Fruit fly (Drosophila melanogaster) whole organism, embryonic: ENCODE measurements around the gene Pp2A-29B.

ENCODE experiments used
- Adf1 ChIP-seq: fragments of 200-800 bp; sonication (Bioruptor generic); IDR thresholded peaks from 2 replicates; pipeline ENCODE4 v1.3.6; 2022; ENCODE audit warnings: missing biosample characterization, missing genetic modification characterization
- CG11696 ChIP-seq: fragments of 200-800 bp; sonication (Bioruptor generic); IDR thresholded peaks from 2 replicates; pipeline ENCODE4 v1.3.6; 2022; ENCODE audit warnings: missing biosample characterization, missing genetic modification characterization
- CG12071 ChIP-seq: fragments of 200-800 bp; sonication (Bioruptor generic); optimal IDR thresholded peaks from 3 replicates; lab custom pipeline; 2018; ENCODE audit warnings: missing biosample characterization, mild to moderate bottlenecking, missing genetic modification characterization
- CG13894 ChIP-seq: fragments of 200-800 bp; sonication (Bioruptor generic); optimal IDR thresholded peaks from 3 replicates; lab custom pipeline; 2018; ENCODE audit warnings: missing biosample characterization, mild to moderate bottlenecking, missing genetic modification characterization, moderate library complexity
- CG14441 ChIP-seq: fragments of 200-800 bp; sonication (Bioruptor generic); IDR thresholded peaks from 2 replicates; pipeline ENCODE4 v1.3.6; 2022; ENCODE audit warnings: missing biosample characterization, missing genetic modification characterization
- CG15479 ChIP-seq: fragments of 200-800 bp; sonication (Bioruptor generic); optimal IDR thresholded peaks from 3 replicates; lab custom pipeline; 2019; ENCODE audit warnings: missing biosample characterization, mild to moderate bottlenecking, missing genetic modification characterization, moderate library complexity
- CG15514 ChIP-seq: fragments of 200-800 bp; sonication (Bioruptor generic); optimal IDR thresholded peaks from 3 replicates; lab custom pipeline; 2017; ENCODE audit warnings: missing biosample characterization, missing genetic modification characterization, mild to moderate bottlenecking, moderate library complexity, missing genetic modification reagents
- CG1602 ChIP-seq: fragments of 200-800 bp; sonication (Bioruptor generic); optimal IDR thresholded peaks from 3 replicates; lab custom pipeline; 2016; ENCODE audit warnings: missing biosample characterization, missing genetic modification characterization
- CG16813 ChIP-seq: fragments of 200-800 bp; sonication (Bioruptor generic); IDR thresholded peaks from 3 replicates; pipeline ENCODE4 v1.3.6; 2022; ENCODE audit warnings: missing biosample characterization, missing genetic modification characterization; ENCODE audit not compliant: partially characterized antibody
- CG16863 ChIP-seq: fragments of 200-800 bp; sonication (Bioruptor generic); optimal IDR thresholded peaks from 3 replicates; lab custom pipeline; 2016; ENCODE audit warnings: missing biosample characterization, missing genetic modification characterization
- CG30020 ChIP-seq: fragments of 200-800 bp; optimal IDR thresholded peaks from 2 replicates; lab custom pipeline; 2019; ENCODE audit warnings: missing biosample characterization, mild to moderate bottlenecking, missing genetic modification characterization, moderate library complexity
- CG32532 ChIP-seq: fragments of 200-800 bp; sonication (Bioruptor generic); IDR thresholded peaks from 2 replicates; pipeline ENCODE4 v1.3.6; 2022; ENCODE audit warnings: missing biosample characterization, missing genetic modification characterization
- CG32767 ChIP-seq: fragments of 200-800 bp; sonication (Bioruptor generic); IDR thresholded peaks from 2 replicates; pipeline ENCODE4 v1.3.6; 2022; ENCODE audit warnings: missing biosample characterization, missing genetic modification characterization
- CG34422 ChIP-seq: fragments of 200-800 bp; sonication (Bioruptor generic); IDR thresholded peaks from 3 replicates; pipeline ENCODE4 v1.3.6; 2022; ENCODE audit warnings: missing biosample characterization, missing genetic modification characterization
- CG3995 ChIP-seq: fragments of 200-800 bp; sonication (Bioruptor generic); optimal IDR thresholded peaks from 3 replicates; lab custom pipeline; 2016; ENCODE audit warnings: missing biosample characterization, missing genetic modification characterization
- CG8290 ChIP-seq, 3 experiments: fragments of 200-800 bp; sonication (Bioruptor generic); optimal IDR thresholded peaks; 2 replicates each; lab custom pipeline; 2016 to 2019; ENCODE audit warnings: missing biosample characterization in 3 of 3, missing genetic modification characterization in 3 of 3, mild to moderate bottlenecking in 2 of 3, moderate library complexity in 1 of 3
- Dip3 ChIP-seq: fragments of 200-800 bp; sonication (Bioruptor generic); optimal IDR thresholded peaks from 3 replicates; lab custom pipeline; 2016; ENCODE audit warnings: missing biosample characterization, missing genetic modification characterization
- Dll ChIP-seq: fragments of 200-800 bp; sonication (Bioruptor generic); IDR thresholded peaks from 4 replicates; pipeline ENCODE4 v1.3.6; 2022; ENCODE audit warnings: missing biosample characterization, missing genetic modification characterization; ENCODE audit not compliant: partially characterized antibody
- Hr51 ChIP-seq, 2 experiments: fragments of 200-800 bp; sonication (Bioruptor generic); optimal IDR thresholded peaks; 2 replicates in 1 of 2; 3 replicates in 1 of 2; lab custom pipeline; 2016 to 2018; ENCODE audit warnings: missing biosample characterization in 2 of 2, missing genetic modification characterization in 2 of 2, mild to moderate bottlenecking in 1 of 2, moderate library complexity in 1 of 2
- Meics ChIP-seq: fragments of 200-800 bp; sonication (Bioruptor generic); optimal IDR thresholded peaks from 2 replicates; lab custom pipeline; 2017; ENCODE audit warnings: missing biosample characterization, mild to moderate bottlenecking, missing genetic modification characterization
- NC2α ChIP-seq: fragments of 200-800 bp; sonication (Bioruptor generic); optimal IDR thresholded peaks from 2 replicates; lab custom pipeline; 2016; ENCODE audit warnings: missing biosample characterization, missing genetic modification characterization
- NC2β ChIP-seq: fragments of 200-800 bp; sonication (Bioruptor generic); optimal IDR thresholded peaks from 2 replicates; lab custom pipeline; 2016; ENCODE audit warnings: missing biosample characterization, missing genetic modification characterization
- NFAT ChIP-seq: fragments of 200-800 bp; sonication (Bioruptor generic); IDR thresholded peaks from 2 replicates; pipeline ENCODE4 v1.3.6; 2022; ENCODE audit warnings: missing biosample characterization, missing genetic modification characterization
- Optix ChIP-seq: fragments of 200-800 bp; sonication (Bioruptor generic); IDR thresholded peaks from 3 replicates; pipeline ENCODE4 v1.3.6; 2022; ENCODE audit warnings: missing biosample characterization, missing genetic modification characterization
- Rfx ChIP-seq: fragments of 200-800 bp; sonication (Bioruptor generic); IDR thresholded peaks from 2 replicates; pipeline ENCODE4 v1.3.6; 2022; ENCODE audit warnings: missing biosample characterization, missing genetic modification characterization
- Sin3A ChIP-seq: fragments of >200 bp; optimal IDR thresholded peaks from 2 replicates; lab custom pipeline; 2018
- Six4 ChIP-seq: fragments of 200-800 bp; sonication (Bioruptor generic); optimal IDR thresholded peaks from 2 replicates; lab custom pipeline; 2016; ENCODE audit warnings: missing biosample characterization, missing genetic modification characterization
- YL-1 ChIP-seq: fragments of 200-800 bp; sonication (Bioruptor generic); optimal IDR thresholded peaks from 3 replicates; lab custom pipeline; 2017; ENCODE audit warnings: missing biosample characterization, mild to moderate bottlenecking, missing genetic modification characterization
- ap ChIP-seq: fragments of 200-800 bp; sonication (Bioruptor generic); IDR thresholded peaks from 2 replicates; pipeline ENCODE4 v1.3.6; 2022; ENCODE audit warnings: missing biosample characterization, missing genetic modification characterization
- ash1 ChIP-seq: fragments of 200-800 bp; sonication (Bioruptor generic); optimal IDR thresholded peaks from 2 replicates; lab custom pipeline; 2018; ENCODE audit warnings: missing biosample characterization, mild to moderate bottlenecking, missing genetic modification characterization
- dmrt11E ChIP-seq: fragments of 200-800 bp; sonication (Bioruptor generic); optimal IDR thresholded peaks from 3 replicates; lab custom pipeline; 2018; ENCODE audit warnings: missing biosample characterization, mild to moderate bottlenecking, missing genetic modification characterization, moderate library complexity
- fd96Cb ChIP-seq: fragments of 200-800 bp; sonication (Bioruptor generic); optimal IDR thresholded peaks from 2 replicates; lab custom pipeline; 2018; ENCODE audit warnings: missing biosample characterization, mild to moderate bottlenecking, missing genetic modification characterization, moderate library complexity
- fu2 ChIP-seq: fragments of 200-800 bp; sonication (Bioruptor generic); optimal IDR thresholded peaks from 2 replicates; lab custom pipeline; 2016; ENCODE audit warnings: missing biosample characterization, missing genetic modification characterization
- jigr1 ChIP-seq: fragments of 200-800 bp; sonication (Bioruptor generic); IDR thresholded peaks from 3 replicates; pipeline ENCODE4 v1.3.6; 2022; ENCODE audit warnings: missing biosample characterization, missing genetic modification characterization
- jing ChIP-seq: fragments of 200-800 bp; sonication (Bioruptor generic); optimal IDR thresholded peaks from 2 replicates; lab custom pipeline; 2018; ENCODE audit warnings: missing biosample characterization, mild to moderate bottlenecking, missing genetic modification characterization
- klu ChIP-seq: fragments of 200-800 bp; sonication (Bioruptor generic); IDR thresholded peaks from 2 replicates; pipeline ENCODE4 v1.3.6; 2022; ENCODE audit warnings: missing biosample characterization, missing genetic modification characterization
- lola ChIP-seq, 3 experiments: fragments of >200 bp in 2 of 3; fragments of 200-800 bp in 1 of 3; sonication (Bioruptor generic) in 1 of 3; optimal IDR thresholded peaks; 2 replicates each; lab custom pipeline; 2017 to 2019; ENCODE audit warnings: missing biosample characterization in 3 of 3, missing genetic modification characterization in 3 of 3, mild to moderate bottlenecking in 1 of 3, moderate library complexity in 1 of 3
- luna ChIP-seq: fragments of 200-800 bp; sonication (Bioruptor generic); optimal IDR thresholded peaks from 2 replicates; lab custom pipeline; 2016; ENCODE audit warnings: missing biosample characterization, missing genetic modification characterization
- nau ChIP-seq: fragments of 200-800 bp; sonication (Bioruptor generic); optimal IDR thresholded peaks from 3 replicates; lab custom pipeline; 2017; ENCODE audit warnings: missing biosample characterization, mild to moderate bottlenecking, missing genetic modification characterization, missing genetic modification reagents
- nom ChIP-seq: fragments of 200-800 bp; sonication (Bioruptor generic); optimal IDR thresholded peaks from 2 replicates; lab custom pipeline; 2017; ENCODE audit warnings: missing biosample characterization, missing genetic modification characterization, mild to moderate bottlenecking, moderate library complexity, missing genetic modification reagents
- oc ChIP-seq: fragments of 200-800 bp; sonication (Bioruptor generic); optimal IDR thresholded peaks from 2 replicates; lab custom pipeline; 2018; ENCODE audit warnings: missing biosample characterization, mild to moderate bottlenecking, missing genetic modification characterization, moderate library complexity
- pan ChIP-seq, 4 experiments: fragments of >200 bp in 3 of 4; fragments of 200-800 bp in 1 of 4; sonication (Bioruptor generic) in 1 of 4; optimal IDR thresholded peaks in 3 of 4; IDR thresholded peaks in 1 of 4; 2 replicates each; pipeline versions ENCODE4 v1.3.6 to Lab custom; 2017 to 2022; ENCODE audit warnings: missing biosample characterization in 2 of 4, missing genetic modification characterization in 2 of 4, mixed read lengths in 1 of 4
- phol ChIP-seq: fragments of 200-800 bp; sonication (Bioruptor generic); optimal IDR thresholded peaks from 3 replicates; lab custom pipeline; 2018; ENCODE audit warnings: missing biosample characterization, mild to moderate bottlenecking, missing genetic modification characterization, moderate library complexity
- salm ChIP-seq: fragments of 200-800 bp; sonication (Bioruptor generic); optimal IDR thresholded peaks from 2 replicates; lab custom pipeline; 2018; ENCODE audit warnings: missing biosample characterization, mild to moderate bottlenecking, missing genetic modification characterization
- trem ChIP-seq: fragments of 200-800 bp; optimal IDR thresholded peaks from 3 replicates; lab custom pipeline; 2019; ENCODE audit warnings: missing biosample characterization, mild to moderate bottlenecking, missing genetic modification characterization, moderate library complexity
- ttk ChIP-seq: fragments of 200-800 bp; sonication (Bioruptor generic); IDR thresholded peaks from 2 replicates; pipeline ENCODE4 v2.1.2; 2022; ENCODE audit warnings: missing biosample characterization, missing genetic modification characterization
- vvl ChIP-seq: fragments of 200-800 bp; sonication (Bioruptor generic); IDR thresholded peaks from 2 replicates; pipeline ENCODE4 v1.3.6; 2022; ENCODE audit warnings: missing biosample characterization, missing genetic modification characterization
- wdn ChIP-seq: fragments of 200-800 bp; sonication (Bioruptor generic); IDR thresholded peaks from 2 replicates; pipeline ENCODE4 v1.3.6; 2022; ENCODE audit warnings: missing biosample characterization, missing genetic modification characterization
- yki ChIP-seq: fragments of >200 bp; optimal IDR thresholded peaks from 3 replicates; lab custom pipeline; 2018

Gene Pp2A-29B

DNA sequence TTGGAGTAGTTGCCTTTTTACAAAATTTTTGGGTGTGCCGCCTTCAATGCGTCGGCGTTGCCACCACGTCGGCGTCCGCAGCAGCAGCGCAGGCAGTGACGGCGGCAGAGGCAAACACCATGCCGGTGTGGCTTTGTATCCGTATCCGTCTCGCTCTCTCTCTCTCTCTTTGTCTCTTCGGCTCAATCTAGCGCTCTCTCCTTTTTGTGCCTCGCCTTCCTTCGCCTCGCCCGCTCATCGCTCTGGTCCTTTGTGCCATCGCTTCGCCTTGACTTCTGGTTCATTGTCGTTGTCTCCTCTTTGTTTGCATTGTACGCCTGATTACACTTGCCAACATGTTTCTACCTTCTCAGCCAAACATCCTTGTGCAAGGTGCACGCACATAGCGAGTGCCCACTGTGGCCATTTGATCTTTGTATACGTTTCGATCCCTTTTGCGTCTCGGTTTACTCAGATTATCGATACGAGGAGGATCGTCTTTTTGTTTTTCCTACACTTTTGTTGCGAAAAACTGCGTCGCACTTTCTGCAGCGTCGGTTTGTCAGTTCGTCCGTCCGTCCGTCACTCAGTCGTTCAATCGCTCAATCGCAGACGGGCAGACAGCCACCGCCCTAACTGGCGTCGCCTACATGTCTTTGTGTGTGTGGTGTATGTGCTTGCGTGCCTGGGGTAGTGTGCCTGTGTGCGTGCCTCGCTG lies 50.7 kb downstream of the Pp2A-29B start (continued):
- no peak for TF ChIP-seq dmrt11E (tag; lab: Kevin White, UChicago)
- TF ChIP-seq salm (tag; lab: Kevin White, UChicago), result no peak
- TF ChIP-seq CG8290 (GFP tag; optimal IDR thresholded peaks at IDR 0.05; lab: Kevin White, UChicago), result no peak
- TF ChIP-seq CG8290 (tag; optimal IDR thresholded peaks at IDR 0.05; lab: Kevin White, UChicago), result no peak
- TF ChIP-seq yki (lab: Kevin White, UChicago), result peak; percentile 1
- TF ChIP-seq Meics (GFP tag; lab: Kevin White, UChicago), result peak; percentile 36
- TF ChIP-seq wdn (GFP tag; lab: Robert Waterston, UW), result no peak
- no peak for TF ChIP-seq CG3995 (GFP tag; lab: Kevin White, UChicago)
- no peak for TF ChIP-seq CG30020 (tag; lab: Kevin White, UChicago)
- TF ChIP-seq fd96Cb (tag; lab: Kevin White, UChicago), result no peak
- TF ChIP-seq Dll, result no peak
- no peak for TF ChIP-seq Sin3A (lab: Kevin White, UChicago)
- TF ChIP-seq CG34422 (GFP tag; lab: Robert Waterston, UW), result peak; percentile 43; the same call in 1 of the 3 replicates
- no peak for TF ChIP-seq luna (GFP tag; lab: Kevin White, UChicago)
- peak; percentile 98 for TF ChIP-seq Adf1 (GFP tag; lab: Robert Waterston, UW)
- no peak for TF ChIP-seq CG13894 (tag; lab: Kevin White, UChicago)
- peak; percentile 100 for TF ChIP-seq CG15479 (GFP tag; lab: Kevin White, UChicago)
- no peak for TF ChIP-seq NC2β
- TF ChIP-seq fu2 (GFP tag; lab: Kevin White, UChicago), result no peak
- no peak for TF ChIP-seq Rfx
- TF ChIP-seq jing, result no peak
- TF ChIP-seq CG1602 (GFP tag; lab: Kevin White, UChicago), result no peak
- 0 out of 2 replicates have a peak, but pooled peaks have one; percentile 11 for TF ChIP-seq NFAT (GFP tag; lab: Robert Waterston, UW)
- TF ChIP-seq CG15514, result no peak
- no peak for TF ChIP-seq CG16863 (GFP tag; lab: Kevin White, UChicago)
- no peak for TF ChIP-seq CG32767 (GFP tag; lab: Robert Waterston, UW)
- no peak for TF ChIP-seq ap
- TF ChIP-seq YL-1 (GFP tag; lab: Kevin White, UChicago), result peak; percentile 17
- TF ChIP-seq CG14441 (GFP tag; lab: Robert Waterston, UW), result no peak
- TF ChIP-seq Hr51 (GFP tag; optimal IDR thresholded peaks at IDR 0.05; lab: Kevin White, UChicago), result no peak
- TF ChIP-seq nom, result peak; percentile 83
- TF ChIP-seq trem (tag; lab: Kevin White, UChicago), result peak; percentile 20
- no peak for TF ChIP-seq ash1 (GFP tag; lab: Kevin White, UChicago)
- no peak for TF ChIP-seq oc (tag; lab: Kevin White, UChicago)
- TF ChIP-seq vvl (GFP tag; lab: Robert Waterston, UW), result no peak
- TF ChIP-seq CG12071 (GFP tag; lab: Kevin White, UChicago), result no peak
- no peak for TF ChIP-seq phol (tag; lab: Kevin White, UChicago)
- TF ChIP-seq Optix (GFP tag; lab: Robert Waterston, UW), result no peak
- TF ChIP-seq Dip3 (GFP tag; lab: Kevin White, UChicago), result no peak
- no peak for TF ChIP-seq nau (GFP tag; lab: Kevin White, UChicago)
- TF ChIP-seq jigr1 (GFP tag; lab: Robert Waterston, UW), result no peak
- no peak for TF ChIP-seq klu
- TF ChIP-seq NC2α, result no peak
- no peak for TF ChIP-seq pan (optimal IDR thresholded peaks at IDR 0.05; lab: Kevin White, UChicago)
- peak in 1 of 2 experiments; percentile 25 for TF ChIP-seq pan (GFP tag; optimal IDR thresholded peaks at IDR 0.05 in 1 of 2, IDR thresholded peaks at IDR 0.05 in 1 of 2)
- TF ChIP-seq CG11696 (GFP tag; lab: Robert Waterston, UW), result no peak
- TF ChIP-seq lola (GFP tag; optimal IDR thresholded peaks at IDR 0.05; lab: Kevin White, UChicago), result no peak
- TF ChIP-seq Six4 (GFP tag; lab: Kevin White, UChicago), result no peak
- TF ChIP-seq CG32532 (GFP tag; lab: Robert Waterston, UW), result 0 out of 2 replicates have a peak, but pooled peaks have one; percentile 41
- TF ChIP-seq CG16813 (GFP tag; lab: Robert Waterston, UW), result no peak
- TF ChIP-seq ttk (GFP tag; lab: Robert Waterston, UW), result no peak
